Fruit fly (Drosophila melanogaster) whole organism, adult: ENCODE measurements around the gene CG43694.

Experiments
- Clk ChIP-seq: fragments of 200-800 bp; sonication (Bioruptor generic); optimal IDR thresholded peaks from 2 replicates; lab custom pipeline; 2017; ENCODE audit warnings: missing biosample characterization, missing genetic modification characterization
- pad ChIP-seq: fragments of 200-800 bp; sonication (Bioruptor generic); optimal IDR thresholded peaks from 3 replicates; lab custom pipeline; 2017; ENCODE audit warnings: missing biosample characterization, missing genetic modification characterization, mild to moderate bottlenecking, moderate library complexity, missing genetic modification reagents
- tj ChIP-seq: fragments of 200-800 bp; sonication (Bioruptor generic); optimal IDR thresholded peaks from 3 replicates; lab custom pipeline; 2017; ENCODE audit warnings: missing biosample characterization, mild to moderate bottlenecking, missing genetic modification characterization, moderate library complexity

dm6 chr3R:23402508-23402907 is 23.3 kb downstream of the CG43694 start, which contains the start of gene Ir94d:
- no peak for TF ChIP-seq Clk (GFP tag; lab: Kevin White, UChicago)
- TF ChIP-seq tj (GFP tag; lab: Kevin White, UChicago), result no peak
- no peak for TF ChIP-seq pad (GFP tag; lab: Kevin White, UChicago)
